Worm (Caenorhabditis elegans) whole organism, young adult: ENCODE measurements around the gene srz-48.

Experiments
- F23B12.7 ChIP-seq: sonication (generic microtip); optimal IDR thresholded peaks from 2 replicates; lab custom pipeline; 2017; ENCODE audit warnings: missing genetic modification characterization, mild to moderate bottlenecking, missing compliant biosample characterization, antibody characterized with exemption, moderate library complexity; ENCODE audit not compliant: insufficient read depth
- F49E8.2 ChIP-seq: sonication (generic microtip); optimal IDR thresholded peaks from 3 replicates; lab custom pipeline; 2017; ENCODE audit warnings: missing genetic modification characterization, mild to moderate bottlenecking, missing compliant biosample characterization, antibody characterized with exemption, moderate library complexity; ENCODE audit not compliant: insufficient read depth
- Y95B8A.8 ChIP-seq: fragments of 200-800 bp; sonication (Bioruptor generic); IDR thresholded peaks from 2 replicates; pipeline ENCODE4 v1.3.6; 2022; ENCODE audit warnings: missing genetic modification reagents, missing genetic modification characterization, missing compliant biosample characterization
- ama-1 ChIP-seq, 3 experiments: fragments of 150-350 bp in 1 of 3; sonication (generic microtip) in 2 of 3; optimal IDR thresholded peaks; 2 replicates each; lab custom pipeline; 2014 to 2018; ENCODE audit warnings: missing biosample characterization in 2 of 3, missing genetic modification characterization in 2 of 3, missing genetic modification reagents in 2 of 3
- dpl-1 ChIP-seq: fragments of 150-350 bp; optimal IDR thresholded peaks from 2 replicates; lab custom pipeline; 2014; ENCODE audit warnings: missing biosample characterization, missing genetic modification reagents, missing genetic modification characterization
- hmg-1.2 ChIP-seq: fragments of 200-800 bp; sonication (Bioruptor generic); IDR thresholded peaks from 2 replicates; pipeline ENCODE4 v1.3.6; 2022; ENCODE audit warnings: missing genetic modification reagents, missing genetic modification characterization, missing compliant biosample characterization
- hrde-1 ChIP-seq: sonication (generic microtip); optimal IDR thresholded peaks from 2 replicates; lab custom pipeline; 2016; ENCODE audit warnings: missing genetic modification characterization, mild to moderate bottlenecking, missing compliant biosample characterization, moderate library complexity, missing genotype, missing genetic modification reagents, borderline replicate concordance
- madf-6 ChIP-seq: fragments of 200-800 bp; sonication (Bioruptor generic); IDR thresholded peaks from 2 replicates; pipeline ENCODE4 v1.3.6; 2022; ENCODE audit warnings: missing genetic modification reagents, missing genetic modification characterization, missing compliant biosample characterization
- mel-28 ChIP-seq: sonication (generic microtip); optimal IDR thresholded peaks from 2 replicates; lab custom pipeline; 2016; ENCODE audit warnings: borderline replicate concordance, mild to moderate bottlenecking, missing genetic modification characterization, missing compliant biosample characterization
- sptf-2 ChIP-seq: fragments of 200-800 bp; sonication (Bioruptor generic); optimal IDR thresholded peaks from 2 replicates; lab custom pipeline; 2018; ENCODE audit warnings: mild to moderate bottlenecking, missing genetic modification characterization, missing compliant biosample characterization

DNA sequence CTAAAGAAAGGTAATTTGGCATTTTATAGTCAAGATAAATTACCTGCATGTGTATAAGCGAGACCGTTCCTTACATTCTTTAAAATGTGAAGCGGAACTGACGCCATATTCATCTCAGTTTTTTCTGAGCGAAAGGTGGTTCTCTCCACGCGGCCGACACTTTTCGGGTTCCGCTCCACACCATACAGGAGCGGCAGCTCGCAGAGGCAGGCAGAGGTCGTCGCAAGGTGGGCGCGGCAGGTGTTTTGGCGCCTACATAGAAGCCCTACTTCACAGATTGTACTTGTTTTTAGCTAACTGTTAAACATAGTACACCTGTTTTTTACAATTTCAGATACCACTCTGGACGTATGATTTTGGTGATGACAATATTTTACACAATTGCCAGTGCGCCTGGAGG, 7.9 kb upstream of the srz-48 start:
- no peak for TF ChIP-seq Y95B8A.8
- TF ChIP-seq F23B12.7 (tag; lab: Kevin White, UChicago), result no peak
- no peak for TF ChIP-seq hmg-1.2
- TF ChIP-seq madf-6 (GFP tag; lab: Robert Waterston, UW), result no peak
- TF ChIP-seq sptf-2, result no peak
- no peak for TF ChIP-seq ama-1 (optimal IDR thresholded peaks at IDR 0.05; lab: Kevin White, UChicago)
- TF ChIP-seq ama-1 (GFP tag; optimal IDR thresholded peaks at IDR 0.05; lab: Kevin White, UChicago), result no peak
- TF ChIP-seq F49E8.2, result no peak
- no peak for TF ChIP-seq dpl-1 (GFP tag; lab: Kevin White, UChicago)
- TF ChIP-seq hrde-1, result no peak
- no peak for TF ChIP-seq mel-28 (tag; lab: Kevin White, UChicago)
